Worm (Caenorhabditis elegans): ENCODE results near the gene egl-8.

DNA sequence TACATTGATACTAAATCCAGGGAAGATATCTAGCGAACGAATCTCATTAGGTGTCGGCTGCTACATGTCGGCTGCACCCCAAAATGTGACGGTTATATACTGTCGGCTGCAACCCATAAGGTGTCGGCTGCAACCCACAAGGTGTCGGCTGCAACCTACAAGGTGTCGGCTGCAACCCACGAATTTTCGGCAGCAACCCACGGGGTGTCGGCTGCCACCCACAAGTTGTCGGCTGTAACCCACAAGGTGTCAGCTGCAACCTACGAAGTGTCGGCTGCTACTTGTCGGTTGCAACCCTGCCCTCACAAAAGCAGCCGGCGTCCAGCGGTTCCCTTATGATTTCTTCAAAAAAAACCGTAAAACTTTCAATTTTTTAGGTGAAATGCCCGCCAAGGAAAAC, 9.2 kb downstream of the egl-8 start:
- TF ChIP-seq C08G9.2 (tag; optimal IDR thresholded peaks at IDR 0.05) = no peak
- TF ChIP-seq ahr-1 (tag; optimal IDR thresholded peaks at IDR 0.05) = no peak
